Worm (Caenorhabditis elegans): ENCODE data around the gene mec-15.
A peak's percentile ranks its signal among the peaks of the same experiment; 100 is the strongest.
"Not testable (repeated sequence)": the region's sequence is repeated elsewhere in the genome, so short reads cannot be mapped to it uniquely, and the experiment has no call there.

mec-15 gene

DNA sequence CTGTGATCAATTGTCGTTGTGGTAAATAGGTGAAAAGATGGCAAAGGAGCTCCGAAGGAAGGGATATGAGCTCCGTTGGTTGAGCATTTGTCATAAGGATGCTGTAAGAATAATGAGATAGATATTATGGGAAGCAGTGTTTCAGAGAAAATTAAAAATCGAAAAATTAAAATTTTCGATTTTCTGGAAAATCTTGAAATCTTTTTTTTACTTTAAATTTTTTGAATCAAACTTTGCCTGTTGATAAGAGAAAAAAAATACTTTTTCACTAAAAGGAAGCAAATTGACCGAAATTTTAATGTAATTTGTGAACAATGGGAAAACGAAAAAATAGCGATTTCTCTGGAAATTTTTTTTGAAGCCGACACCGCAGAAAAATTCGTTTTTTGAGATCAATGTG lies at the start of gene mec-15:
mec-15 (minus strand) TSS at position 101 of the 400 bp plus-strand sequence.
- no peak for TF ChIP-seq W03F9.2 (tag; optimal IDR thresholded peaks at IDR 0.05)
- TF ChIP-seq him-1 (tag; optimal IDR thresholded peaks at IDR 0.05), result no peak
- no peak for TF ChIP-seq dao-5 (tag; optimal IDR thresholded peaks at IDR 0.05)

DNA sequence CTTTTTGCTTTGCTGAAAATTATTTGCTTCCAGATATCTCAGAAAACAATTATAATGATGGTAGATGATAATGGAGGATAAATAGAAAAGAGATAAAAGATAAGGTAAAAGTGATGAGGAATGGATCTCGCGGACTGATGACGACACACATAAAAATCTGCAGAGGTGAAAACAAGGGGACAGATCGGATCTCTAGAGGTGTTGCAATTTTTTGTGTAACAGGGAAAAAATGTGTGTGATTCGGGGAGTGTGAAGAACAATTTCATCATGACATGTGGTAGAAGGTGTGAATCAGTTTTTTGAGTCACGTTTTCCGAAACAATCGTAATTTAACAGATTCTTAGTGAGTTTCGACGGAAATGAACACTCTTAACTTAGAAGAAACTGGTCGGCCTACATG lies 49.4 kb upstream of the mec-15 start:
- no peak for TF ChIP-seq W03F9.2 (tag; optimal IDR thresholded peaks at IDR 0.05)
- no peak for TF ChIP-seq dao-5 (tag; optimal IDR thresholded peaks at IDR 0.05)
- no peak for TF ChIP-seq him-1 (tag; optimal IDR thresholded peaks at IDR 0.05)

DNA sequence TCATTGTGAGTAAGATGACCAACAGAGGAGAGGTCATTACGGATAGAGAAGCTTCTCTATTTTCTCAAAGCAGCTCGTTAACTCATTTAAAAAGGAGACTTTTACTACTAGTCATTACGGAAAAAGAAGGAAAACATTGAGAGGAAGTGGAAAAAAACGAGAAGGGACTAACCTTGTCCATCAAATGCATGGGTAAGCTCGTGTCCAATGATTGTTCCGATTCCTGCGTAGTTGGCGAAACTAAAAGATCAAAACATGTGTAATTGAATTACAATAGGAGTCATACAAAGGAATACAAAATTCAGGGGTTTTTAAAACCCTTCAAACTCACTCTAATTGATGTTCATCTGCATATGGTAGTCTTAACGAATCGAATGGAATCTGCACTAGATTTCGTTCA lies 45.5 kb upstream of the mec-15 start:
- no peak for TF ChIP-seq dao-5 (tag; optimal IDR thresholded peaks at IDR 0.05)
- no peak for TF ChIP-seq W03F9.2 (tag; optimal IDR thresholded peaks at IDR 0.05)
- TF ChIP-seq him-1 (tag; optimal IDR thresholded peaks at IDR 0.05), result no peak

DNA sequence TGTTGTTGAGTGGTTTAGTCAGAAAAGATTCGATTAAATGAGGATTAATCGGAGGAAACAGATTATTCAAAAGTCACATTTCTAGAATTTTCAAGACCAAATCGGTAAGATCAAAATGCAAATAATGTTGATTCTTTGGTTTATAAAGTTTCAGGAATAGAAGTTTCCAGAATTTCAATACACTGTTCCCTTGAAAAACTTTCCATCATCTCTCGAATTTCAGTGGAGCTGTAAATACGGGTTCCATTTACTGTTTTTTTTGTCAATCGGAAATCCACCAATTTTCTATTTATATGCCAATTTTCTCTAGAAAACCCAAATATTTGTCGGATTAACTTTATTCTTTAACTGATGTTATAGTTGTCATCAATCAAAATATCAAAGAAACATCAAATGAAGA lies 43.6 kb upstream of the mec-15 start:
- no peak for TF ChIP-seq dao-5 (tag; optimal IDR thresholded peaks at IDR 0.05)
- TF ChIP-seq W03F9.2 (tag; optimal IDR thresholded peaks at IDR 0.05), result no peak
- no peak for TF ChIP-seq him-1 (tag; optimal IDR thresholded peaks at IDR 0.05)

DNA sequence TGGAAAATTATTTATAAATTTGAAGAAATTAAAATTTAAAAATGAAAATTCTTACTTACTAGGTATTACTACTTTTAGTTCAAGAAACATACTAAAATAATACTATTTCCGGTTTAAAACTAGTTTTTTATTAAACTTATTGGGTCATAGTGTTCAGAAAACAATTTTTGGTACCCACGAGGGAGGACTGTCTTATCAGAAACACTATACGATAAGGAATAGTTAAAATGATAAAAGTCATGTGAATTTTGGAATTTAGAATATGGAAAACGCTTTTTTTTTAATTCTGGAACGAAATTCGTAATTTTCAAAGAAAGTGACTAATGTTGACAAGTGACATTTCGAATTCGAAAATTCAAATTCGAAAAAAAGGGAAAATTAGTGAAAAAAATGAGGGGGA lies 42.2 kb upstream of the mec-15 start:
- no peak for TF ChIP-seq dao-5 (tag; optimal IDR thresholded peaks at IDR 0.05)
- TF ChIP-seq W03F9.2 (tag; optimal IDR thresholded peaks at IDR 0.05), result no peak
- TF ChIP-seq him-1 (tag; optimal IDR thresholded peaks at IDR 0.05), result no peak

DNA sequence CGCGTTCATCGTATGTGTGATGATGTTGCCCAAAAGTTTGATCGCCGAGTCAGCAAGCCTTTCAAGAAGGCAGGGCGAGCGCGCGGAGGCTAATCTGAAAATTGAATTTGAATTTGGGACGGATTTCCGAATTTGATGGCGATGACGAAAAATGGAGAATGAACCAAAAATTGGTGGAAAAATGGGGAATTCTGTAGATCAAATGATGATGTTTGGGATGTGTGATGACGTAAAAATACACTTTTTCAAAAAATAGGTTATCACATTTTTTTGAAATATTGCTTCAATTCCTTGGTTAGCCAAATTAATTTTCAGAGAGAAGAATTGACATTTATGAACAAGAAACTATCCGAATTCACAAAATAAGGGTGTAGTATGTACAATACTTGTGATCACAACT lies 40.1 kb upstream of the mec-15 start, which contains the start of gene ZK971.1:
ZK971.1 (minus strand) TSS at position 101 of the 400 bp plus-strand sequence.
- no peak for TF ChIP-seq dao-5 (tag; optimal IDR thresholded peaks at IDR 0.05)
- TF ChIP-seq him-1 (tag; optimal IDR thresholded peaks at IDR 0.05), result no peak
- no peak for TF ChIP-seq W03F9.2 (tag; optimal IDR thresholded peaks at IDR 0.05)

DNA sequence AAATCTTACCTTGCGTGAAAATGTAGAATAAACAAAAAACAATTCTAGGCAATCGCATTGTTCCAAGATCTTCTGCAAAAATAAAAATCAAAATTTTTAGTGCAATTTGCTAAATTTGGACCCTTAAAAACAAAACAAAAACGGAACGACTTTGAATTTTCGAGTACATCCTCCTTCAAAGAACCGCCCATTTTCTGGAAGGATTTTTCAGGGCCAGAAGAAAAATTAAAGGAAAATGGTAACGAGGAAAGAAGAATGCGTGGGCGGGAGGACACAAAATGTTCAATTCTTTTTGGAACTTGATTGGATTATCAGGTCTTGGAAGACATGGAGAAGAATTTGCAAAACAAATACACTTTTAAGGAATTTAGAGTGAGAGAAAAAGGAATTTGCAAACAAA lies 31.6 kb upstream of the mec-15 start, which contains the start of gene F54B3.4:
F54B3.4 (minus strand) TSS at position 101 of the 400 bp plus-strand sequence.
- TF ChIP-seq him-1 (tag; optimal IDR thresholded peaks at IDR 0.05) (no peak), dao-5 (tag; optimal IDR thresholded peaks at IDR 0.05) (no peak), W03F9.2 (tag; optimal IDR thresholded peaks at IDR 0.05) (no peak)

DNA sequence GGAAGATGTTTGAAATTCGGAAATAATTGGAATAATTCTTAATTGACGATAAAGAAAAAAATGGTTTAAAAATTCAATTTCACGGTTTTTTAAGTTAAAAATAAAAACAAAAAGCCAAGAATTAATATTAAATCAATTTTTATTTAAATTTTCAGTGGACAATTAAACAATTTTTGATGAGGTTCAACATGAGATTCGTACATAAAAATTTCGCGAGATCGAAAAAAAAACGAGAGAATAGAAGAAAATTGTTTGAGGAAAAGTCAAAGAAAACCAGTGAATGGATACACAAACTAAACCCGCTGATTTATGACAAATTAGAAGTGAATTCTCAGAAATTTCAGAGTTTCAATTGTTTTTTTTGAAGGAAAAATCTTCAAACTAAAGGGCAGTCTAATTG lies 30.6 kb upstream of the mec-15 start, which contains the start of gene F54B3.2:
F54B3.2 (minus strand) TSS at position 101 of the 400 bp plus-strand sequence.
- TF ChIP-seq dao-5 (tag; optimal IDR thresholded peaks at IDR 0.05) (no peak), W03F9.2 (tag; optimal IDR thresholded peaks at IDR 0.05) (no peak), him-1 (tag; optimal IDR thresholded peaks at IDR 0.05) (no peak)

DNA sequence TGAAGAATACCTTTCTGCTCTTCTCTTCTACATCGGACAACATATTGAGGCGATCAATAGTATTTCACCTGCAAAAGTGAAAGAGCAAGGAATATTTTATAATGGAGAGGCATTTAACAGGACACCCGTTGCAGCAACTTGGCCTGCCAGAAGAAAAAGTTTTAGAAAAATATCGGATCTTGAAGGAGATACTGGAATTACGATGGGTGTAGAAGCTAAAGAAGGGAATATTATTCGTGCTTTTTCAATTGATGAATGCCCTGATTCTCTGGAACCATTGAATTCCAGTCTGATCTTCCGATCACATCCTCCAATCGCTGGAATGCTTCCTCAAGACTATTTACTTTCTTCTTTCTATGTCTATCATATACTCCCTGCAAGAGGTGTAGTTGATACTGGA lies 21.8 kb upstream of the mec-15 start:
- TF ChIP-seq dao-5 (tag; optimal IDR thresholded peaks at IDR 0.05), result no peak
- TF ChIP-seq him-1 (tag; optimal IDR thresholded peaks at IDR 0.05), result no peak
- no peak for TF ChIP-seq W03F9.2 (tag; optimal IDR thresholded peaks at IDR 0.05)

DNA sequence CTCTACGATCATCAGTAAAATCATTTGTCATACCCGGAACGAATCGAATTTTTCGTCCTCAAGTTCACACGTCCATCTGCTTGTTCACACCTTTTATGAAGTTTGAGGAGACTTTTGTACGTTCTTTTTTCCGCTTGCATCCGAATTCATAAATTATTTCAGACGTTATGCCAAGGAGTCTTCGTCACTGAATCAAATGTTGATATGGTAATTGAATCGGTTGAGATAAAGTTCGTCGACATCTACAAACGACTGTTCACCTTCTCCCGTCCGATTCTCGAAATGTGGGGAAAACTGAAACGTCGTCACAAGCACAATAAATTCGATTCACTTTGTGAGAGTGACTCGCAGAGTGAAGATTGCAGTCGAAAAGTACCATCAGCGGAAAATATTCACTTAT lies 12.6 kb upstream of the mec-15 start:
- TF ChIP-seq dao-5 (tag; optimal IDR thresholded peaks at IDR 0.05) (no peak), W03F9.2 (tag; optimal IDR thresholded peaks at IDR 0.05) (no peak), him-1 (tag; optimal IDR thresholded peaks at IDR 0.05) (no peak)

DNA sequence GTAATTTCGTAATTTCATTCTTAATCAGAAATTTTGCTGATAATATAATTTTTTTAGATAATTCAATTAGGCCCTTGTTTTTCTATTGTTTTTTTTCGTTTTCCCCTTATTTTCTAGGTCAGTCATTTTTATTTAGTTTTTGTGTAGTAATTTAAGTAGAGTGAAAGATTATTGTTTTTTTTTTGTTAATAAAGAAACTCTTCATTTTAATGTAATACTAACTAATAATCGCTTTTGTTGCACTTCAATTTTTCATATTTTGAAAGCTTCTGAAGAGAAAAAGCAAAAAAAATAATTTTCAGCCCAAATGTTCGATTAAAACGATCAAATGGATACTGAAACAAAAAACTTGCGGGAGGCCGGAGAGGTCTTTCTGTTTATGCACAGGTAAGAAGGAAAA lies 11.5 kb upstream of the mec-15 start, which contains the start of gene F54B3.1:
F54B3.1 (plus strand) TSS at position 301 of the 400 bp plus-strand sequence.
- no peak for TF ChIP-seq dao-5 (tag; optimal IDR thresholded peaks at IDR 0.05)

DNA sequence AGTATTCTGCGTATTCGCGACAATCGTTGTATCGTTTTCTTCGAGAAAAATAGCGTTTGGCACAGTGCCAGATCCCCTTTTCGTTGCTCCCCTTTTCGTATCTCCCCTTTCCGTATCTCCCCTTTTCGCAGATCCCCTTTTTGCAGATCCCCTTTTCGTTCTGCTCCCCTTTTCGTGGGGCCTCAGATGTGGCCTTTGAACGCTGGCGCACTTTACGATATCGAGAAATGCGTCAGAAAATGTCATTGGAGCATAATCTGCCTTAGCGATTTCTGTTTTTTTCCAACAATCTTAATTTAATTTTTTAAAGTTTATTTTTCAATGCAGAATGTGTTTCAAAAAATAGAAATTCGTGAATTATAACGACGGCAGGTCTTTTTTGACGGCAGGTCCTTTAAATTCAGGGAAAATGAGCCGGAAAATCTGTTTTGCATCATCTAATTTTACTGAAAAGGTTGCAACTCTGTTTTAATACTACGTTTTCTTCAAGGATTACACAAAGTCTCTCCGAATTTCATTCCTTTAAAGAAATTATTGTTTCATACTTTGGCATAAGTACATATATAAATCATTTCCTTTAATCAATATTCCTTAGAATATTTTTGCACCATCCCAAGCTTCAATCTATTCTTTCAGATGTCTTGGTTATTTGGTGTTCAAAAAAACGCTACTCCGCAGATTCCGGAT lies 9.0 kb upstream of the mec-15 start, which contains the start of gene atad-3:
atad-3 (plus strand) TSS at position 637 of the 687 bp plus-strand sequence.
- TF ChIP-seq dao-5 (tag; optimal IDR thresholded peaks at IDR 0.05), result no peak
- peak; percentile 70 for TF ChIP-seq him-1 (tag; optimal IDR thresholded peaks at IDR 0.05)
- peak; percentile 79 for TF ChIP-seq W03F9.2 (tag; optimal IDR thresholded peaks at IDR 0.05)

DNA sequence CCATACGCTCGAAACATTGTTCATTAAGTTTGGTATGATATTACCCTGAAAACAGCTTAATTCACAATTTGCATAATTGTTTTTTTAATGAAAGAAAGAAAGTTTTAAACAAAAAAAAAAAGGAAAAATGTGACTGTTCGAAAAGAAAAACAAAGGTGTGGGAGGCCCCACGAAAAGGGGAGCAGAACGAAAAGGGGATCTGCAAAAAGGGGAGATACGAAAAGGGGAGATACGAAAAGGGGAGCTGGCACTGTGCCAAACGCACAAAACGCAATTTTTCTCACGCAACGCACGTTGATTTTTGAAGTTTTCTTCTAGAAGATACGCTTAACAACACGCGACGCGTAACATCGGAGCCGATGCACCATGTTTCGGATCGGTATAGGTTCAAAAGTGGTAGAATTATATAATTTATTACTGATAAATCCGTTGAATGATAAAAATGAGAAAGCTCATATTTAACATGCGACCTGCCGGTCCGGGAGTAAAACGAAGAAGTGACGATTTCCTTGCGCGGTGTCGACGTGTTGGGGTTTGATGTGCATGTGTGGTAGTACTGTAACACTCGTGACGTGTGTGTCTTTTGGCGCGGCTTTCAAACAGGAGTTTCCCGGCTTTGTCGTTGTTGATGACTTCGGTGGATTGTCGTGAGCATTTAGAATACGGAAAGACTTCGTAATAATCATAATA lies 8.2 kb upstream of the mec-15 start, which contains the start of gene nrde-2:
nrde-2 (minus strand) TSS at position 45 of the 690 bp plus-strand sequence.
- not testable (repeated sequence) for TF ChIP-seq dao-5, him-1, W03F9.2 (tag; optimal IDR thresholded peaks at IDR 0.05)

DNA sequence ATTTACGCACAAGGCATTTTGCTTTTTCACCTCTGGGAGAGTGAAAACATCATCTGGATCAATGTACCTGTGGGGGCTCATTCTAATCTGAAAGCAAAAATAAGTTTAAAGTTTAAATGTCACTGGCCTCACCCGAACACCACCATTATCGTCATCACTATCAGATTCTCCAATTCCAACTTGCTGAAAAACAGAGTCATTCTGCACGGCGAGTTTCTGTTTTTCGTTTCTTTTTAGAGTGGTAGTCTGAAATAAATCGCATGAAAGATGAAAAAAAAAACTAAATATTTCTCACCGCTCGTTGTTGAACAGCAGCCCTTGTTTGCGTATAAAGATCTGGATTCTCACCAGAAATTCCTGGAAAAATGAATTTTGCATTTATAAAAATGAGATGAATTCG lies 7.7 kb upstream of the mec-15 start:
- TF ChIP-seq W03F9.2 (tag; optimal IDR thresholded peaks at IDR 0.05), result no peak
- no peak for TF ChIP-seq him-1 (tag; optimal IDR thresholded peaks at IDR 0.05)
- TF ChIP-seq dao-5 (tag; optimal IDR thresholded peaks at IDR 0.05), result no peak
